Worm (Caenorhabditis elegans): ENCODE data around the gene F45E12.6.
A peak's percentile ranks its signal among the peaks of the same experiment; 100 is the strongest.

The F45E12.6 gene

DNA sequence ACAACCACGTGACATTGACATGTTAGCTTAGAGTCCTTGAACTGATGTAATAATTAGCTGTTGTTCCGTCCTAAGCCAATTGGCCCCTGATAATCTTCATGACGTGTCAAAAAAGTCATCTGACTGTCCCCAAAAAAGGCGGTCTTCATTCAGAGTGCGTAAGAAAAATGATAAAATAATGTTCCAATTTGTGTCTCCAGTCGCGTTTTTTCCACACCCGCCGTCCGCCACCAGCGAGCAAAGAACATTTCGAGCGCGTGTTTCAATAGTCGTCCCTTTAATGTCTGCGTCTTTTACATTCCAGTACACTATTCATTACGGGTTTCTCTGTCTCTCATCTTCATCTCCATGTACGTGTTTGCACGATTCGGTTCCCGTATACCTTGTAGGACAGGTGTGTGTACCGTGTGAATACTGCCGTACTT is 23.5 kb upstream of the F45E12.6 start (continued):
- TF ChIP-seq pha-4 (GFP tag; IDR thresholded peaks at IDR 0.05): no peak
- TF ChIP-seq pha-4 (tag; optimal IDR thresholded peaks at IDR 0.05): peak; percentile 17
- no peak for TF ChIP-seq nhr-41 (GFP tag; IDR thresholded peaks at IDR 0.05)
- no peak for TF ChIP-seq lim-7 (GFP tag; IDR thresholded peaks at IDR 0.05)
- TF ChIP-seq tag-97 (GFP tag; IDR thresholded peaks at IDR 0.05): no peak
- peak; percentile 59; the same call in 1 of the 2 replicates for TF ChIP-seq T26A8.4 (GFP tag; IDR thresholded peaks at IDR 0.05)
- TF ChIP-seq dmd-9 (GFP tag; IDR thresholded peaks at IDR 0.05): no peak
- TF ChIP-seq ctbp-1 (GFP tag; IDR thresholded peaks at IDR 0.05): peak; percentile 71; the same call in 1 of the 2 replicates
- no peak for TF ChIP-seq lin-15B (tag; optimal IDR thresholded peaks at IDR 0.05)
- no peak for TF ChIP-seq ZK546.5 (tag; optimal IDR thresholded peaks at IDR 0.05)
- no peak for TF ChIP-seq ceh-28 (tag; optimal IDR thresholded peaks at IDR 0.05)
- peak; percentile 97 for TF ChIP-seq hlh-11 (tag; optimal IDR thresholded peaks at IDR 0.05)
- TF ChIP-seq unc-39 (tag; optimal IDR thresholded peaks at IDR 0.05): no peak
- TF ChIP-seq duxl-1 (tag; optimal IDR thresholded peaks at IDR 0.05; ENCODE audit: poor library complexity): peak; percentile 22
- peak; percentile 80 for TF ChIP-seq nhr-25 (tag; optimal IDR thresholded peaks at IDR 0.05; ENCODE audit: borderline replicate concordance, insufficient read depth)
- TF ChIP-seq madf-9 (GFP tag; conservative IDR thresholded peaks at IDR 0.05): peak; percentile 49; the same call in 1 of the 2 replicates
- peak; percentile 99 for TF ChIP-seq nhr-48 (tag; optimal IDR thresholded peaks at IDR 0.05)
- no peak for TF ChIP-seq Y5F2A.4 (GFP tag; optimal IDR thresholded peaks at IDR 0.05)
- no peak for TF ChIP-seq mdt-29 (GFP tag; IDR thresholded peaks at IDR 0.05)
- TF ChIP-seq egl-27 (tag; optimal IDR thresholded peaks at IDR 0.05): no peak
- TF ChIP-seq egl-43 (GFP tag; IDR thresholded peaks at IDR 0.05): no peak
- TF ChIP-seq madf-5 (GFP tag; IDR thresholded peaks at IDR 0.05): no peak
- no peak for TF ChIP-seq zip-11 (GFP tag; IDR thresholded peaks at IDR 0.05)
- peak; percentile 51 to 80 for TF ChIP-seq lsy-2 (tag; optimal IDR thresholded peaks at IDR 0.05)
- peak; percentile 85 for TF ChIP-seq saeg-2 (GFP tag; IDR thresholded peaks at IDR 0.05)
- no peak for TF ChIP-seq fkh-10 (GFP tag; optimal IDR thresholded peaks at IDR 0.05)
- no peak for TF ChIP-seq lin-39 (tag; optimal IDR thresholded peaks at IDR 0.05)
- peak; percentile 90 for TF ChIP-seq hlh-30 (tag; optimal IDR thresholded peaks at IDR 0.05; ENCODE audit: insufficient read depth)
- TF ChIP-seq nhr-77 (tag; optimal IDR thresholded peaks at IDR 0.05): peak; percentile 83
- TF ChIP-seq nhr-6 (tag; optimal IDR thresholded peaks at IDR 0.05): peak; percentile 30
- TF ChIP-seq gei-8 (GFP tag; optimal IDR thresholded peaks at IDR 0.05): peak; percentile 91
- TF ChIP-seq ztf-7 (tag; optimal IDR thresholded peaks at IDR 0.05): peak; percentile 36
- no peak for TF ChIP-seq spr-3 (GFP tag; optimal IDR thresholded peaks at IDR 0.05)
- no peak for TF ChIP-seq nhr-237 (tag; optimal IDR thresholded peaks at IDR 0.05)
- TF ChIP-seq nhr-111 (GFP tag; optimal IDR thresholded peaks at IDR 0.05): no peak
- TF ChIP-seq dmd-6 (GFP tag; IDR thresholded peaks at IDR 0.05): peak; percentile 93
- peak; percentile 3 to 91 for TF ChIP-seq hif-1 (tag; optimal IDR thresholded peaks at IDR 0.05)
- peak; percentile 89 for TF ChIP-seq mep-1 (tag; optimal IDR thresholded peaks at IDR 0.05)
- TF ChIP-seq ceh-44 (GFP tag; IDR thresholded peaks at IDR 0.05): no peak
- TF ChIP-seq F49E8.2 (tag; optimal IDR thresholded peaks at IDR 0.05; ENCODE audit: borderline replicate concordance): no peak
- no peak for TF ChIP-seq F37D6.2 (tag; optimal IDR thresholded peaks at IDR 0.05)
- peak; percentile 33 for TF ChIP-seq nhr-76 (tag; optimal IDR thresholded peaks at IDR 0.05)
- TF ChIP-seq rbr-2 (tag; optimal IDR thresholded peaks at IDR 0.05): peak; percentile 60
- no peak; the same call in 1 of the 2 replicates for TF ChIP-seq tra-1 (GFP tag; IDR thresholded peaks at IDR 0.05)
- TF ChIP-seq aha-1 (tag): peak; percentile 97
- no peak for TF ChIP-seq sdz-12 (GFP tag; optimal IDR thresholded peaks at IDR 0.05)
- TF ChIP-seq F44E2.7 (GFP tag; IDR thresholded peaks at IDR 0.05): no peak
- no peak for TF ChIP-seq zip-2 (tag; optimal IDR thresholded peaks at IDR 0.05)
- no peak for TF ChIP-seq zag-1 (tag; optimal IDR thresholded peaks at IDR 0.05)
- no peak for TF ChIP-seq dmd-8 (GFP tag; IDR thresholded peaks at IDR 0.05)
- peak; percentile 27 for TF ChIP-seq dpl-1 (GFP tag; optimal IDR thresholded peaks at IDR 0.05)
- no peak for TF ChIP-seq F10B5.3 (tag; optimal IDR thresholded peaks at IDR 0.05)

All from whole organism, L4 larva.